Worm (Caenorhabditis elegans) whole organism, late embryonic: ENCODE data around the gene cyp-34A2.

ENCODE experiments used
- C08G9.2 ChIP-seq: sonication (generic microtip); optimal IDR thresholded peaks from 2 replicates; lab custom pipeline; 2016; ENCODE audit warnings: mild to moderate bottlenecking, missing genetic modification characterization, moderate library complexity, missing compliant biosample characterization
- ahr-1 ChIP-seq: sonication (generic microtip); optimal IDR thresholded peaks from 2 replicates; lab custom pipeline; 2016; ENCODE audit warnings: missing genetic modification characterization, missing compliant biosample characterization
- ama-1 ChIP-seq: fragments of 150-350 bp; optimal IDR thresholded peaks from 2 replicates; lab custom pipeline; 2014
- ceh-2 ChIP-seq: sonication (generic microtip); optimal IDR thresholded peaks from 2 replicates; lab custom pipeline; 2016; ENCODE audit warnings: missing genotype, missing genetic modification characterization, missing compliant biosample characterization
- ceh-9 ChIP-seq: sonication (generic microtip); optimal IDR thresholded peaks from 2 replicates; lab custom pipeline; 2016; ENCODE audit warnings: mild to moderate bottlenecking, missing genetic modification characterization, inconsistent platforms, missing compliant biosample characterization
- fkh-10 ChIP-seq: fragments of 150-350 bp; optimal IDR thresholded peaks from 2 replicates; lab custom pipeline; 2014; ENCODE audit warnings: missing biosample characterization, missing genetic modification reagents, missing genetic modification characterization
- hlh-6 ChIP-seq: sonication (generic microtip); optimal IDR thresholded peaks from 2 replicates; lab custom pipeline; 2016; ENCODE audit warnings: missing genotype, missing genetic modification characterization, missing compliant biosample characterization
- madf-2 ChIP-seq: sonication (generic microtip); optimal IDR thresholded peaks from 2 replicates; lab custom pipeline; 2017; ENCODE audit warnings: missing genetic modification characterization, missing compliant biosample characterization
- pqm-1 ChIP-seq: sonication (generic microtip); optimal IDR thresholded peaks from 2 replicates; lab custom pipeline; 2016; ENCODE audit warnings: missing genetic modification characterization, missing compliant biosample characterization
- sox-2 ChIP-seq: fragments of 200-800 bp; sonication (Bioruptor generic); IDR thresholded peaks from 2 replicates; pipeline ENCODE4 v1.3.6; 2022; ENCODE audit warnings: missing genetic modification reagents, missing genetic modification characterization, missing compliant biosample characterization
- tbx-2 ChIP-seq: sonication (generic microtip); optimal IDR thresholded peaks from 2 replicates; lab custom pipeline; 2016; ENCODE audit warnings: missing genetic modification characterization, missing compliant biosample characterization

- TF ChIP-seq madf-2 (tag; lab: Kevin White, UChicago) (no peak), pqm-1 (tag; lab: Kevin White, UChicago) (no peak), ceh-2 (tag; lab: Kevin White, UChicago) (no peak), tbx-2 (tag; lab: Kevin White, UChicago) (no peak), fkh-10 (no peak), sox-2 (GFP tag; lab: Robert Waterston, UW) (no peak), ama-1 (no peak), ahr-1 (tag; lab: Kevin White, UChicago) (no peak), C08G9.2 (tag; lab: Kevin White, UChicago) (no peak), hlh-6 (tag; lab: Kevin White, UChicago) (no peak), ceh-9 (no peak)
These were observed 19.9 kb upstream of the cyp-34A2 start, which contains the start of gene irld-62 for ce11 chrV:15310780-15311179.
